Fruit fly (Drosophila melanogaster) whole organism, embryonic: ENCODE data around the gene CG13653.

Source experiments
- Aef1 ChIP-seq: fragments of 200-800 bp; sonication (Bioruptor generic); IDR thresholded peaks from 3 replicates; pipeline ENCODE4 v1.3.6; 2022; ENCODE audit warnings: missing biosample characterization, missing genetic modification characterization
- Awh ChIP-seq: fragments of 200-800 bp; sonication (Bioruptor generic); IDR thresholded peaks from 2 replicates; pipeline ENCODE4, ENCODE4 v1.3.6; 2022; ENCODE audit warnings: missing biosample characterization, missing genetic modification characterization
- Bteb2 ChIP-seq: fragments of 200-800 bp; sonication (Bioruptor generic); optimal IDR thresholded peaks from 2 replicates; lab custom pipeline; 2016; ENCODE audit warnings: missing biosample characterization, missing genetic modification characterization
- CG10274 ChIP-seq: fragments of 200-800 bp; sonication (Bioruptor generic); optimal IDR thresholded peaks from 3 replicates; lab custom pipeline; 2017; ENCODE audit warnings: missing biosample characterization, mild to moderate bottlenecking, missing genetic modification characterization
- CG11504 ChIP-seq: fragments of 200-800 bp; sonication (Bioruptor generic); optimal IDR thresholded peaks from 3 replicates; lab custom pipeline; 2019; ENCODE audit warnings: missing biosample characterization, mild to moderate bottlenecking, missing genetic modification characterization, moderate library complexity
- CG13624 ChIP-seq: fragments of 200-800 bp; sonication (Bioruptor generic); optimal IDR thresholded peaks from 2 replicates; lab custom pipeline; 2016; ENCODE audit warnings: missing biosample characterization, missing genetic modification characterization
- CG13775 ChIP-seq: fragments of 200-800 bp; sonication (Bioruptor generic); optimal IDR thresholded peaks from 3 replicates; lab custom pipeline; 2017; ENCODE audit warnings: missing biosample characterization, mild to moderate bottlenecking, missing genetic modification characterization
- CG15479 ChIP-seq: fragments of 200-800 bp; sonication (Bioruptor generic); optimal IDR thresholded peaks from 3 replicates; lab custom pipeline; 2019; ENCODE audit warnings: missing biosample characterization, mild to moderate bottlenecking, missing genetic modification characterization, moderate library complexity
- CG1602 ChIP-seq: fragments of 200-800 bp; sonication (Bioruptor generic); optimal IDR thresholded peaks from 3 replicates; lab custom pipeline; 2016; ENCODE audit warnings: missing biosample characterization, missing genetic modification characterization
- CG18476 ChIP-seq: fragments of 200-800 bp; sonication (Bioruptor generic); optimal IDR thresholded peaks from 2 replicates; lab custom pipeline; 2016; ENCODE audit warnings: missing biosample characterization, mild to moderate bottlenecking, missing genetic modification characterization
- CG30403 ChIP-seq: fragments of 200-800 bp; sonication (Bioruptor generic); optimal IDR thresholded peaks from 3 replicates; lab custom pipeline; 2016; ENCODE audit warnings: missing biosample characterization, missing genetic modification characterization
- CG3726 ChIP-seq: fragments of 200-800 bp; sonication (Bioruptor generic); IDR thresholded peaks from 3 replicates; pipeline ENCODE4, ENCODE4 v1.3.6; 2022; ENCODE audit warnings: missing biosample characterization, missing genetic modification characterization
- CG3847 ChIP-seq: fragments of 200-800 bp; sonication (Bioruptor generic); IDR thresholded peaks from 2 replicates; pipeline ENCODE4 v1.3.6; 2022; ENCODE audit warnings: missing biosample characterization, missing genetic modification characterization
- CG3995 ChIP-seq: fragments of 200-800 bp; sonication (Bioruptor generic); optimal IDR thresholded peaks from 3 replicates; lab custom pipeline; 2016; ENCODE audit warnings: missing biosample characterization, missing genetic modification characterization
- CG6254 ChIP-seq: fragments of 200-800 bp; sonication (Bioruptor generic); optimal IDR thresholded peaks from 3 replicates; lab custom pipeline; 2017; ENCODE audit warnings: mild to moderate bottlenecking, missing biosample characterization, missing genetic modification reagents, missing genetic modification characterization
- CG6272 ChIP-seq: fragments of 200-800 bp; sonication (Bioruptor generic); IDR thresholded peaks from 2 replicates; pipeline ENCODE4 v1.3.6; 2022; ENCODE audit warnings: missing biosample characterization, missing genetic modification characterization
- CG6765 ChIP-seq: fragments of 200-800 bp; sonication (Bioruptor generic); optimal IDR thresholded peaks from 3 replicates; lab custom pipeline; 2017; ENCODE audit warnings: missing biosample characterization, mild to moderate bottlenecking, missing genetic modification characterization
- CG8281 ChIP-seq: fragments of 200-800 bp; sonication (Bioruptor generic); optimal IDR thresholded peaks from 2 replicates; lab custom pipeline; 2018; ENCODE audit warnings: missing biosample characterization, mild to moderate bottlenecking, missing genetic modification characterization, moderate library complexity
- CG9797 ChIP-seq: fragments of 200-800 bp; sonication (Bioruptor generic); optimal IDR thresholded peaks from 3 replicates; lab custom pipeline; 2018; ENCODE audit warnings: missing biosample characterization, mild to moderate bottlenecking, missing genetic modification characterization
- Dbx ChIP-seq: fragments of 200-800 bp; sonication (Bioruptor generic); IDR thresholded peaks from 3 replicates; pipeline ENCODE4 v1.3.6; 2022; ENCODE audit warnings: missing biosample characterization, missing genetic modification characterization
- Dref ChIP-seq: fragments of 200-800 bp; sonication (Bioruptor generic); IDR thresholded peaks from 2 replicates; pipeline ENCODE4 v1.3.6; 2022; ENCODE audit warnings: missing biosample characterization, missing genetic modification characterization
- HLH54F ChIP-seq: fragments of 200-800 bp; sonication (Bioruptor generic); optimal IDR thresholded peaks from 3 replicates; lab custom pipeline; 2016; ENCODE audit warnings: missing biosample characterization, missing genetic modification characterization
- Hand ChIP-seq: fragments of 200-800 bp; sonication (Bioruptor generic); optimal IDR thresholded peaks from 2 replicates; lab custom pipeline; 2017; ENCODE audit warnings: mild to moderate bottlenecking, missing biosample characterization, missing genetic modification reagents, missing genetic modification characterization
- Hr51 ChIP-seq, 2 experiments: fragments of 200-800 bp; sonication (Bioruptor generic); optimal IDR thresholded peaks; 2 replicates in 1 of 2; 3 replicates in 1 of 2; lab custom pipeline; 2016 to 2018; ENCODE audit warnings: missing biosample characterization in 2 of 2, missing genetic modification characterization in 2 of 2, mild to moderate bottlenecking in 1 of 2, moderate library complexity in 1 of 2
- Mad ChIP-seq: fragments of 200-800 bp; sonication (Bioruptor generic); optimal IDR thresholded peaks from 2 replicates; lab custom pipeline; 2016; ENCODE audit warnings: missing biosample characterization, missing genetic modification characterization
- Med ChIP-seq: fragments of 200-800 bp; sonication (Bioruptor generic); peaks from one replicate; lab custom pipeline; 2016; ENCODE audit warnings: missing biosample characterization, missing genetic modification characterization, mild to moderate bottlenecking, inconsistent platforms, moderate library complexity
- Sin3A ChIP-seq: fragments of >200 bp; optimal IDR thresholded peaks from 2 replicates; lab custom pipeline; 2018
- ato ChIP-seq: fragments of 200-800 bp; sonication (Bioruptor generic); IDR thresholded peaks from 2 replicates; pipeline ENCODE4 v1.3.6; 2022; ENCODE audit warnings: missing biosample characterization, missing genetic modification characterization; ENCODE audit not compliant: partially characterized antibody
- bab2 ChIP-seq: fragments of 200-800 bp; sonication (Bioruptor generic); optimal IDR thresholded peaks from 2 replicates; lab custom pipeline; 2016; ENCODE audit warnings: missing biosample characterization, missing genetic modification characterization
- btn ChIP-seq: fragments of 200-800 bp; sonication (Bioruptor generic); optimal IDR thresholded peaks from 2 replicates; lab custom pipeline; 2016; ENCODE audit warnings: missing biosample characterization, missing genetic modification characterization
- caup ChIP-seq: fragments of 200-800 bp; sonication (Bioruptor generic); optimal IDR thresholded peaks from 3 replicates; lab custom pipeline; 2017; ENCODE audit warnings: missing biosample characterization, mild to moderate bottlenecking, missing genetic modification characterization, moderate library complexity; ENCODE audit not compliant: severe bottlenecking
- eve ChIP-seq, 2 experiments: fragments of >200 bp; optimal IDR thresholded peaks; 2 replicates each; lab custom pipeline; 2017; ENCODE audit warnings: missing biosample characterization in 2 of 2, missing genetic modification characterization in 2 of 2
- ftz-f1 ChIP-seq: fragments of 200-800 bp; sonication (Bioruptor generic); optimal IDR thresholded peaks from 2 replicates; lab custom pipeline; 2016; ENCODE audit warnings: missing biosample characterization, missing genetic modification characterization
- h ChIP-seq: fragments of >200 bp; optimal IDR thresholded peaks from 2 replicates; lab custom pipeline; 2017
- lab ChIP-seq: fragments of 200-800 bp; sonication (Bioruptor generic); optimal IDR thresholded peaks from 3 replicates; lab custom pipeline; 2017; ENCODE audit warnings: missing biosample characterization, missing genetic modification characterization, mild to moderate bottlenecking, moderate library complexity, missing genetic modification reagents
- nau ChIP-seq: fragments of 200-800 bp; sonication (Bioruptor generic); optimal IDR thresholded peaks from 3 replicates; lab custom pipeline; 2017; ENCODE audit warnings: missing biosample characterization, mild to moderate bottlenecking, missing genetic modification characterization, missing genetic modification reagents
- odd ChIP-seq: fragments of 200-800 bp; sonication (Bioruptor generic); optimal IDR thresholded peaks from 2 replicates; lab custom pipeline; 2017; ENCODE audit warnings: missing biosample characterization, mild to moderate bottlenecking, missing genetic modification characterization
- pum ChIP-seq: fragments of 200-800 bp; sonication (Bioruptor generic); optimal IDR thresholded peaks from 2 replicates; lab custom pipeline; 2016; ENCODE audit warnings: missing biosample characterization, missing genetic modification characterization
- rib ChIP-seq: fragments of 200-800 bp; sonication (Bioruptor generic); IDR thresholded peaks from 2 replicates; pipeline ENCODE4 v1.3.6; 2022; ENCODE audit warnings: missing biosample characterization, missing genetic modification characterization
- row ChIP-seq: fragments of 200-800 bp; sonication (Bioruptor generic); IDR thresholded peaks from 3 replicates; pipeline ENCODE4 v1.3.6; 2022; ENCODE audit warnings: missing biosample characterization, missing genetic modification characterization
- run ChIP-seq: fragments of 200-800 bp; sonication (Bioruptor generic); optimal IDR thresholded peaks from 3 replicates; lab custom pipeline; 2018; ENCODE audit warnings: missing biosample characterization, mild to moderate bottlenecking, missing genetic modification characterization
- sens-2 ChIP-seq: fragments of 200-800 bp; sonication (Bioruptor generic); IDR thresholded peaks from 2 replicates; pipeline ENCODE4 v1.3.6; 2022; ENCODE audit warnings: missing biosample characterization, missing genetic modification characterization
- sim ChIP-seq: fragments of 200-800 bp; sonication (Bioruptor generic); IDR thresholded peaks from 2 replicates; pipeline ENCODE4 v1.3.6; 2022; ENCODE audit warnings: missing biosample characterization, missing genetic modification characterization
- twi ChIP-seq: fragments of 200-800 bp; optimal IDR thresholded peaks from 2 replicates; lab custom pipeline; 2019; ENCODE audit warnings: missing biosample characterization, mild to moderate bottlenecking, missing genetic modification characterization, moderate library complexity
- wek ChIP-seq: fragments of 200-800 bp; sonication (Bioruptor generic); optimal IDR thresholded peaks from 3 replicates; lab custom pipeline; 2018; ENCODE audit warnings: missing biosample characterization, mild to moderate bottlenecking, missing genetic modification characterization, moderate library complexity

CG13653 gene

DNA sequence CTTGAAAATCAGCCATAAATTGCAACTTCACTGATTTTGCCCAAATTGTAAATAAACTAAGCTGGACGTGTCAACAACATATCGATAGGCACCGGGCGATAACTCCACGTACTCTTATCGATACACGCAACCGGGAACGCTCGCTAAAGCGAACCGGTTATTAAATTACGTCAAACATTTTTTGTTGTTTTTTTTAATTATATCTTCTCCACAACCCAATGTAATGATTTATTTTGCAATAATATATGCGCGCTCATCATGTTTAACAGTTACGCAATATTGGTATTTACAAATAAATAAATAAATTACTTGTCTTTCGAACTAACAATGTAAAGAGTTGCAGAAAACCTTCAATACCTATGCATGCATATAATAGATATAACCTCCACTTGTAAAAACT lies 19.8 kb downstream of the CG13653 start, which contains the start of gene Saysd1 (continued):
- TF ChIP-seq CG13624 (GFP tag; lab: Kevin White, UChicago) (peak; percentile 64), row (GFP tag; lab: Robert Waterston, UW) (peak; percentile 34; the same call in 1 of the 3 replicates), btn (no peak), CG3995 (GFP tag; lab: Kevin White, UChicago) (no peak), CG10274 (GFP tag; lab: Kevin White, UChicago) (no peak), lab (peak; percentile 51), HLH54F (no peak), nau (GFP tag; lab: Kevin White, UChicago) (no peak), odd (no peak), CG8281 (tag; lab: Kevin White, UChicago) (no peak), CG6272 (GFP tag; lab: Robert Waterston, UW) (no peak), CG15479 (GFP tag; lab: Kevin White, UChicago) (no peak), Hr51 (GFP tag; optimal IDR thresholded peaks at IDR 0.05; lab: Kevin White, UChicago) (peak in 1 of 2 experiments; percentile 11), bab2 (GFP tag; lab: Kevin White, UChicago) (no peak), Mad (GFP tag; lab: Kevin White, UChicago) (no peak), run (tag; lab: Kevin White, UChicago) (no peak), CG18476 (GFP tag; lab: Kevin White, UChicago) (peak; percentile 11), CG13775 (no peak), Awh (peak; percentile 28; the same call in 1 of the 2 replicates), ftz-f1 (GFP tag; lab: Kevin White, UChicago) (peak; percentile 33), CG9797 (GFP tag; lab: Kevin White, UChicago) (no peak), CG11504 (tag; lab: Kevin White, UChicago) (no peak), Hand (GFP tag; lab: Kevin White, UChicago) (no peak), CG30403 (GFP tag; lab: Kevin White, UChicago) (peak; percentile 20), CG6765 (GFP tag; lab: Kevin White, UChicago) (no peak), sim (GFP tag; lab: Robert Waterston, UW) (no peak), twi (tag; lab: Kevin White, UChicago) (no peak), Sin3A (no peak), ato (GFP tag; lab: Robert Waterston, UW) (peak; percentile 89), eve (GFP tag; optimal IDR thresholded peaks at IDR 0.05; lab: Kevin White, UChicago) (no peak), rib (GFP tag; lab: Robert Waterston, UW) (no peak), CG3847 (no peak), Aef1 (GFP tag; lab: Robert Waterston, UW) (peak; percentile 19; the same call in 1 of the 3 replicates), sens-2 (no peak), Bteb2 (GFP tag; lab: Kevin White, UChicago) (no peak), CG6254 (no peak), caup (GFP tag; lab: Kevin White, UChicago) (no peak), wek (peak; percentile 62), pum (no peak), h (no peak), CG1602 (GFP tag; lab: Kevin White, UChicago) (no peak), Dbx (peak; percentile 45; the same call in 1 of the 3 replicates), Dref (GFP tag; lab: Robert Waterston, UW) (peak; percentile 92)

DNA sequence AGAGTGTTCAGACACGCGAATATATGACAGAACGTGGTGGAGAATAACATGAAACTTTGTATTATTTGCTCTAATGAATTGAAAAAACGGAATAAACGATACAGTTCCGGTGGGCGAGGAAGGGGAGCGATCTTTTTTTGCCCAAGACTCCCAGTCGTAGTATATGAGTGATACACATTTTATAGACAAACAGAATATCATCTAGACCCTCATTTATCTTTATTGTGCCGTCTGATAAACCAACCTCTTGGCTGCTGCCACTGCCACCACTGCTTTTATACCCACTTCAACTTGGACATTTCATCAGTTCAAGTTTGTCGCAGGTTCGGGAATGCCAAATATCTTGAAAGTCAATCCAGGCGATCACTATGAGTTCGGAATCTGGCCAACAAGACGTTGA lies 20.7 kb downstream of the CG13653 start, which contains the start of gene CG31106:
CG31106 (plus strand) TSS at position 301 of the 400 bp plus-strand sequence.
- TF ChIP-seq CG3726 (GFP tag; lab: Robert Waterston, UW) (no peak), Med (GFP tag; lab: Kevin White, UChicago) (peak; percentile 22)
